Worm (Caenorhabditis elegans): ENCODE data around the gene oig-5.

DNA sequence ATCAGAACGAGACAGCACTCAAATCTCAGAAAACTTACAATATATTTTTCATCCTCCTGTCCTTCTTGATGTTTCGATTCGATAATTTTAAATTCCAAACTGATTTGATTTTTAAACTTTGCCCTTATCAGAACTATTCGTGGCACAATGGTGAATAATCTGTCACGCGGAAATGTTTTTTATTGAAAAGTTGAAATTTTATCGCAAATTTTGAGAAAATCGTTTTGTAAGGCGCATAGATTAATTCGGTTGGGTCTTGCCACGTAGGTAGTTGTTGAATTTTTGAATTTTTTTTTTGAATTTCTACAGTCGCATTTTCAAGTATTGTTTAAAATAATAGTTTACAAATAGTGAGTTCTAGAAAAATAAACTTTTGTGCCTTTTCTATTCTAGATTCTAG, 46.2 kb upstream of the oig-5 start, which contains the start of gene ptp-5.2:
- TF ChIP-seq lin-54 (GFP tag; optimal IDR thresholded peaks at IDR 0.05) (no peak), snpc-4 (GFP tag; optimal IDR thresholded peaks at IDR 0.05) (no peak), snpc-4 (tag; optimal IDR thresholded peaks at IDR 0.05) (no peak), nfya-1 (tag; optimal IDR thresholded peaks at IDR 0.05; ENCODE audit: borderline replicate concordance, insufficient read depth) (no peak)
